Worm (Caenorhabditis elegans) whole organism, L2 larva: Measurements from ENCODE around the gene cyp-35B3.

Source experiments
- blmp-1 ChIP-seq: sonication (generic microtip); optimal IDR thresholded peaks from 2 replicates; lab custom pipeline; 2017; ENCODE audit warnings: missing genetic modification characterization, mild to moderate bottlenecking, missing compliant biosample characterization, antibody characterized with exemption, moderate library complexity; ENCODE audit not compliant: insufficient read depth
- lin-11 ChIP-seq: fragments of 150-350 bp; sonication (generic microtip); optimal IDR thresholded peaks from 2 replicates; lab custom pipeline; 2014; ENCODE audit warnings: missing biosample characterization, missing genetic modification characterization, inconsistent platforms, mixed read lengths
- mab-5 ChIP-seq: fragments of 150-350 bp; optimal IDR thresholded peaks from 2 replicates; lab custom pipeline; 2014; ENCODE audit warnings: missing biosample characterization, missing genetic modification characterization
- unc-62 ChIP-seq: fragments of 150-350 bp; optimal IDR thresholded peaks from 2 replicates; lab custom pipeline; 2014; ENCODE audit warnings: missing biosample characterization, missing genetic modification reagents, missing genetic modification characterization
- ztf-1 ChIP-seq: fragments of 200-800 bp; sonication (Bioruptor generic); conservative IDR thresholded peaks from 2 replicates; pipeline ENCODE4 v1.3.6; 2022; ENCODE audit warnings: missing genetic modification characterization, missing compliant biosample characterization

- TF ChIP-seq blmp-1 (tag; lab: Kevin White, UChicago) (no peak), lin-11 (tag; lab: Kevin White, UChicago) (no peak), unc-62 (no peak), mab-5 (tag; lab: Kevin White, UChicago) (no peak), ztf-1 (GFP tag; lab: Robert Waterston, UW) (no peak)
These were observed 24.5 kb downstream of the cyp-35B3 start for ce11 chrV:3969664-3970063.
